Fruit fly (Drosophila melanogaster) whole organism, wandering third instar larva: Measurements from ENCODE around the gene Sfp87B.

ENCODE experiments used
- dl ChIP-seq, 2 experiments: fragments of 175-275, 200-275 bp in 1 of 2; fragments of 200-275 bp in 1 of 2; sonication (Bioruptor generic); optimal IDR thresholded peaks; lab custom pipeline; 2018; ENCODE audit warnings: mild to moderate bottlenecking in 2 of 2, missing biosample characterization in 2 of 2, missing genetic modification characterization in 2 of 2, moderate library complexity in 2 of 2; ENCODE audit not compliant: partially characterized antibody in 2 of 2, insufficient read depth in 1 of 2
- lola ChIP-seq: fragments of >200 bp; optimal IDR thresholded peaks from 2 replicates; lab custom pipeline; 2017; ENCODE audit warnings: missing biosample characterization, missing genetic modification characterization

DNA sequence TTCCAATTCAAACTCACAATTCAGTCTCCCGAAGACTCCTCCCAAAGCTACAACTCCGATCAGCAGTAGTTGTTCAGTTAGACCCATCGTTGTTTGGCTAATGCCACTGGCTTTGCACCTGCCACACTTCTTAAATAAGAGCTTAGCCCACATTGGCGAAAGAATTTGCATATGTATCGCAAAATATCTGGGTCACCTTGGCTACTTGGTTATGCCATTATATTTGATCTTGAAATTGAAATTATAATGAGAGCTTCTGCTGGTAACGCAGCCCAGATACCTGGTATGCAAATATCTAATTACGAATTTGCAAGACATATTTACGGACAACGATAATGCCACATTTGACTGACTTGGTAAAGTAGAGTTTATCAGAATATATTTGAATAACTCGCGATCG lies 48.0 kb upstream of the Sfp87B start, which contains the start of gene CG17404:
- TF ChIP-seq dl (GFP tag; optimal IDR thresholded peaks at IDR 0.05; lab: Kevin White, UChicago; ENCODE audit: insufficient read depth in 1 of 2, partially characterized antibody in 2 of 2) = no peak
- TF ChIP-seq lola (GFP tag; lab: Kevin White, UChicago) = no peak
